Worm (Caenorhabditis elegans) whole organism, L4 larva: ENCODE measurements around the gene ZC262.2.

ENCODE experiments used
- F26F4.8 ChIP-seq: fragments of 200-800 bp; sonication (Bioruptor generic); conservative IDR thresholded peaks from 2 replicates; pipeline ENCODE4 v1.3.6; 2022; ENCODE audit warnings: missing genetic modification characterization, missing compliant biosample characterization
- F37D6.2 ChIP-seq: sonication (generic microtip); optimal IDR thresholded peaks from 2 replicates; lab custom pipeline; 2016; ENCODE audit warnings: mild to moderate bottlenecking, missing genetic modification characterization, missing compliant biosample characterization
- F44E2.7 ChIP-seq: fragments of 200-800 bp; sonication (Bioruptor generic); IDR thresholded peaks from 2 replicates; pipeline ENCODE4 v2.1.2; 2022; ENCODE audit warnings: missing genetic modification characterization, missing compliant biosample characterization
- T26A8.4 ChIP-seq: fragments of 200-800 bp; sonication (Bioruptor generic); IDR thresholded peaks from 2 replicates; pipeline ENCODE4 v1.3.6; 2022; ENCODE audit warnings: missing genetic modification characterization, missing compliant biosample characterization
- Y105C5A.15 ChIP-seq: fragments of 200-800 bp; sonication (Bioruptor generic); IDR thresholded peaks from 2 replicates; pipeline ENCODE4 v1.3.6; 2022; ENCODE audit warnings: missing genetic modification characterization, missing compliant biosample characterization
- ZK337.2 ChIP-seq: fragments of 200-800 bp; sonication (Bioruptor generic); IDR thresholded peaks from 2 replicates; pipeline ENCODE4 v1.3.6; 2022; ENCODE audit warnings: missing genetic modification reagents, missing genetic modification characterization, missing compliant biosample characterization
- ZK546.5 ChIP-seq, 2 experiments: sonication (generic microtip); optimal IDR thresholded peaks; 2 replicates each; lab custom pipeline; 2017; ENCODE audit warnings: missing biosample characterization in 2 of 2, missing genetic modification characterization in 2 of 2
- aha-1 ChIP-seq: fragments of 150-350 bp; peaks from one replicate; lab custom pipeline; 2014; ENCODE audit warnings: missing biosample characterization, missing genetic modification characterization
- aly-2 ChIP-seq: sonication (generic microtip); optimal IDR thresholded peaks from 2 replicates; lab custom pipeline; 2018; ENCODE audit warnings: missing biosample characterization, missing genetic modification characterization
- ama-1 ChIP-seq: fragments of 150-350 bp; optimal IDR thresholded peaks from 2 replicates; lab custom pipeline; 2014; ENCODE audit warnings: inconsistent platforms, mixed read lengths
- arid-1 ChIP-seq: fragments of 200-800 bp; sonication (Bioruptor generic); conservative IDR thresholded peaks from 2 replicates; pipeline ENCODE4 v1.3.6; 2022; ENCODE audit warnings: missing genetic modification reagents, missing genetic modification characterization, missing compliant biosample characterization
- ceh-44 ChIP-seq: fragments of 200-800 bp; sonication (Bioruptor generic); IDR thresholded peaks from 2 replicates; pipeline ENCODE4 v1.3.6; 2022; ENCODE audit warnings: missing genetic modification reagents, missing genetic modification characterization, missing compliant biosample characterization
- ctbp-1 ChIP-seq: fragments of 200-800 bp; sonication (Bioruptor generic); IDR thresholded peaks from 2 replicates; pipeline ENCODE4 v1.3.6; 2022; ENCODE audit warnings: missing genetic modification reagents, missing genetic modification characterization, missing compliant biosample characterization
- dmd-8 ChIP-seq: fragments of 200-800 bp; sonication (Bioruptor generic); IDR thresholded peaks from 2 replicates; pipeline ENCODE4 v1.3.6; 2022; ENCODE audit warnings: missing genetic modification characterization, missing compliant biosample characterization
- duxl-1 ChIP-seq: sonication (generic microtip); optimal IDR thresholded peaks from 2 replicates; lab custom pipeline; 2016; ENCODE audit warnings: mild to moderate bottlenecking, missing genetic modification characterization, moderate library complexity, missing compliant biosample characterization; ENCODE audit not compliant: poor library complexity
- egl-43 ChIP-seq: fragments of 200-800 bp; sonication (Bioruptor generic); IDR thresholded peaks from 2 replicates; pipeline ENCODE4 v1.3.6; 2022; ENCODE audit warnings: missing genetic modification reagents, missing genetic modification characterization, missing compliant biosample characterization
- fkh-10 ChIP-seq: fragments of 150-350 bp; optimal IDR thresholded peaks from 2 replicates; lab custom pipeline; 2014; ENCODE audit warnings: missing biosample characterization, missing genetic modification reagents, missing genetic modification characterization
- hlh-30 ChIP-seq: sonication (generic microtip); optimal IDR thresholded peaks from 2 replicates; lab custom pipeline; 2017; ENCODE audit warnings: antibody characterized with exemption, mild to moderate bottlenecking, missing genetic modification characterization, missing compliant biosample characterization; ENCODE audit not compliant: insufficient read depth
- hmg-1.1 ChIP-seq: fragments of 200-800 bp; sonication (Bioruptor generic); IDR thresholded peaks from 2 replicates; pipeline ENCODE4 v1.3.6; 2022; ENCODE audit warnings: missing genetic modification reagents, missing genetic modification characterization, missing compliant biosample characterization
- jun-1 ChIP-seq: fragments of 150-350 bp; optimal IDR thresholded peaks from 2 replicates; lab custom pipeline; 2014; ENCODE audit warnings: missing biosample characterization, missing genetic modification reagents, missing genetic modification characterization
- lim-7 ChIP-seq: fragments of 200-800 bp; sonication (Bioruptor generic); IDR thresholded peaks from 2 replicates; pipeline ENCODE4 v1.3.6; 2022; ENCODE audit warnings: missing genetic modification characterization, missing compliant biosample characterization
- lin-1 ChIP-seq: fragments of 200-800 bp; sonication (Bioruptor generic); IDR thresholded peaks from 2 replicates; pipeline ENCODE4 v1.3.6; 2022; ENCODE audit warnings: missing genetic modification reagents, missing genetic modification characterization, missing compliant biosample characterization
- lin-13 ChIP-seq: fragments of 150-350 bp; optimal IDR thresholded peaks from 2 replicates; lab custom pipeline; 2014; ENCODE audit warnings: missing biosample characterization, missing genetic modification reagents, missing genetic modification characterization
- lin-38 ChIP-seq: fragments of 200-800 bp; sonication (Bioruptor generic); IDR thresholded peaks from 2 replicates; pipeline ENCODE4 v1.3.6; 2022; ENCODE audit warnings: missing genetic modification reagents, missing genetic modification characterization, missing compliant biosample characterization
- lin-39 ChIP-seq: fragments of 150-350 bp; optimal IDR thresholded peaks from 2 replicates; lab custom pipeline; 2014; ENCODE audit warnings: missing biosample characterization, missing genetic modification reagents, missing genetic modification characterization
- mdl-1 ChIP-seq, 2 experiments: fragments of 150-350 bp in 1 of 2; sonication (generic microtip) in 1 of 2; optimal IDR thresholded peaks; 2 replicates each; lab custom pipeline; 2014 to 2017; ENCODE audit warnings: missing biosample characterization in 2 of 2, missing genetic modification characterization in 2 of 2
- mdt-29 ChIP-seq: fragments of 200-800 bp; sonication (Bioruptor generic); IDR thresholded peaks from 2 replicates; pipeline ENCODE4 v1.3.6; 2022; ENCODE audit warnings: missing genetic modification reagents, missing genetic modification characterization, missing compliant biosample characterization
- mep-1 ChIP-seq: fragments of 150-350 bp; sonication (generic microtip); optimal IDR thresholded peaks from 3 replicates; lab custom pipeline; 2014; ENCODE audit warnings: missing biosample characterization, missing genetic modification characterization
- mes-2 ChIP-seq: sonication (generic microtip); optimal IDR thresholded peaks from 2 replicates; lab custom pipeline; 2016; ENCODE audit warnings: missing genotype, mild to moderate bottlenecking, missing genetic modification characterization, missing compliant biosample characterization; ENCODE audit not compliant: poor library complexity, severe bottlenecking
- mxl-3 ChIP-seq: fragments of 200-800 bp; sonication (Bioruptor generic); optimal IDR thresholded peaks from 2 replicates; lab custom pipeline; 2018; ENCODE audit warnings: mild to moderate bottlenecking, missing genetic modification characterization, missing compliant biosample characterization
- nhr-11 ChIP-seq: fragments of 150-350 bp; optimal IDR thresholded peaks from 2 replicates; lab custom pipeline; 2014; ENCODE audit warnings: missing biosample characterization, missing genetic modification characterization
- nhr-25 ChIP-seq: sonication (generic microtip); optimal IDR thresholded peaks from 2 replicates; lab custom pipeline; 2017; ENCODE audit warnings: missing genetic modification characterization, mild to moderate bottlenecking, missing compliant biosample characterization, antibody characterized with exemption, moderate library complexity, borderline replicate concordance; ENCODE audit not compliant: insufficient read depth
- nhr-41 ChIP-seq: fragments of 200-800 bp; sonication (Bioruptor generic); IDR thresholded peaks from 2 replicates; pipeline ENCODE4 v1.3.6; 2022; ENCODE audit warnings: missing genetic modification reagents, missing genetic modification characterization, missing compliant biosample characterization
- nhr-76 ChIP-seq: fragments of 150-350 bp; optimal IDR thresholded peaks from 2 replicates; lab custom pipeline; 2014; ENCODE audit warnings: missing biosample characterization, missing genetic modification characterization
- php-3 ChIP-seq: fragments of 200-800 bp; sonication (Bioruptor generic); IDR thresholded peaks from 2 replicates; pipeline ENCODE4 v1.3.6; 2022; ENCODE audit warnings: missing genetic modification reagents, missing genetic modification characterization, missing compliant biosample characterization
- pqm-1 ChIP-seq: sonication (generic microtip); optimal IDR thresholded peaks from 2 replicates; lab custom pipeline; 2017; ENCODE audit warnings: missing biosample characterization, missing genetic modification characterization
- saeg-2 ChIP-seq: fragments of 200-800 bp; sonication (Bioruptor generic); IDR thresholded peaks from 2 replicates; pipeline ENCODE4 v1.3.6; 2022; ENCODE audit warnings: missing genetic modification reagents, missing genetic modification characterization, missing compliant biosample characterization
- sdz-12 ChIP-seq: fragments of 200-800 bp; sonication (Bioruptor generic); optimal IDR thresholded peaks from 2 replicates; lab custom pipeline; 2018; ENCODE audit warnings: mild to moderate bottlenecking, missing genetic modification characterization, missing compliant biosample characterization
- set-16 ChIP-seq: fragments of 200-800 bp; sonication (Bioruptor generic); IDR thresholded peaks from 2 replicates; pipeline ENCODE4 v1.3.6; 2022; ENCODE audit warnings: missing genetic modification reagents, missing genetic modification characterization, missing compliant biosample characterization
- skn-1 ChIP-seq: fragments of 150-350 bp; optimal IDR thresholded peaks from 2 replicates; lab custom pipeline; 2014; ENCODE audit warnings: missing biosample characterization, missing genetic modification characterization
- snpc-4 ChIP-seq: fragments of 150-350 bp; optimal IDR thresholded peaks from 2 replicates; lab custom pipeline; 2014; ENCODE audit warnings: missing biosample characterization, missing genetic modification characterization
- spr-1 ChIP-seq: sonication (generic microtip); optimal IDR thresholded peaks from 2 replicates; lab custom pipeline; 2016; ENCODE audit warnings: mild to moderate bottlenecking, missing genetic modification characterization, missing compliant biosample characterization
- tra-1 ChIP-seq: fragments of 200-800 bp; sonication (Bioruptor generic); IDR thresholded peaks from 2 replicates; pipeline ENCODE4 v1.3.6; 2022; ENCODE audit warnings: missing genetic modification reagents, missing genetic modification characterization, missing compliant biosample characterization
- unc-62 ChIP-seq, 3 experiments: fragments of 150-350 bp in 1 of 3; sonication (generic microtip); optimal IDR thresholded peaks in 2 of 3; peaks in 1 of 3; 1 replicate in 1 of 3; 2 replicates in 2 of 3; lab custom pipeline; 2014 to 2017; ENCODE audit warnings: missing biosample characterization in 3 of 3, missing genetic modification characterization in 3 of 3, missing genetic modification reagents in 3 of 3, missing genotype in 1 of 3
- zfp-2 ChIP-seq: sonication (generic microtip); optimal IDR thresholded peaks from 2 replicates; lab custom pipeline; 2016; ENCODE audit warnings: mild to moderate bottlenecking, missing genetic modification characterization, missing compliant biosample characterization
- zfp-3 ChIP-seq: fragments of 200-800 bp; sonication (Bioruptor generic); conservative IDR thresholded peaks from 2 replicates; pipeline ENCODE4 v1.3.6; 2022; ENCODE audit warnings: missing genetic modification reagents, missing genetic modification characterization, missing compliant biosample characterization

ZC262.2 gene

DNA sequence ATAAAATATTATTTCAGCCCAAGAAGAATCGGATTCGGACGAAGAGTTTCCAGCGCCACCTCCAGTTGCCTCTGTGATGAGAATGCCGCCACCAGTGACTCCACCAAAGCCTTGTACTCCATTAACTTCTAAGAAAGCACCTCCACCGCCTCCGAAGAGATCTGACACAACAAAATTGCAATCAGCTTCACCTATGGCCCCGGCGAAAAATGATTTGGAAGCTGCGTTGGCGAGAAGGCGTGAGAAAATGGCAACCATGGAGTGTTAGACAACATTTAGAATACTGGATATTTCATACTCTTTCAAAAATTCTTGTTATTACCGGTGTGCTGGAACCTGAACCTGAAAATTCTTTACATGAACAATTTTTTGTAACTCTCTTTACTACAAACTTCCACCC lies 26.6 kb upstream of the ZC262.2 start:
- TF ChIP-seq egl-43 (GFP tag; lab: Robert Waterston, UW), result 0 out of 2 replicates have a peak, but pooled peaks have one; percentile 19
- no peak for TF ChIP-seq saeg-2 (GFP tag; lab: Robert Waterston, UW)
- TF ChIP-seq arid-1 (GFP tag; lab: Robert Waterston, UW), result no peak
- no peak for TF ChIP-seq Y105C5A.15
- no peak for TF ChIP-seq mdl-1 (tag; optimal IDR thresholded peaks at IDR 0.05; lab: Kevin White, UChicago)
- TF ChIP-seq zfp-3 (GFP tag; lab: Robert Waterston, UW), result no peak
- no peak for TF ChIP-seq skn-1
- TF ChIP-seq sdz-12, result no peak
- TF ChIP-seq ama-1 (lab: Kevin White, UChicago), result no peak
- TF ChIP-seq aha-1, result peak; percentile 90
- no peak for TF ChIP-seq dmd-8 (GFP tag; lab: Robert Waterston, UW)
- TF ChIP-seq set-16 (GFP tag; lab: Robert Waterston, UW), result no peak
- TF ChIP-seq ZK546.5 (tag; optimal IDR thresholded peaks at IDR 0.05; lab: Kevin White, UChicago), result no peak
- TF ChIP-seq jun-1 (tag; lab: Kevin White, UChicago), result no peak
- TF ChIP-seq mep-1 (tag; lab: Kevin White, UChicago), result no peak
- no peak for TF ChIP-seq mes-2

- no peak for TF ChIP-seq lin-1 (GFP tag; lab: Robert Waterston, UW)
- TF ChIP-seq aly-2 (tag; lab: Kevin White, UChicago), result no peak
- TF ChIP-seq aha-1, result peak; percentile 94
- peak in 1 of 2 experiments; percentile 87 for TF ChIP-seq unc-62 (GFP tag; optimal IDR thresholded peaks at IDR 0.05 in 1 of 2; lab: Kevin White, UChicago)
- TF ChIP-seq unc-62 (tag; optimal IDR thresholded peaks at IDR 0.05; lab: Kevin White, UChicago), result no peak
- TF ChIP-seq zfp-3 (GFP tag; lab: Robert Waterston, UW), result 0 out of 2 replicates have a peak, but pooled peaks have one; percentile 35
- TF ChIP-seq, all 104 proteins: peak for 3
Observed at ce11 chrIII:8305816-8306215, 26.0 kb upstream of the ZC262.2 start.

DNA sequence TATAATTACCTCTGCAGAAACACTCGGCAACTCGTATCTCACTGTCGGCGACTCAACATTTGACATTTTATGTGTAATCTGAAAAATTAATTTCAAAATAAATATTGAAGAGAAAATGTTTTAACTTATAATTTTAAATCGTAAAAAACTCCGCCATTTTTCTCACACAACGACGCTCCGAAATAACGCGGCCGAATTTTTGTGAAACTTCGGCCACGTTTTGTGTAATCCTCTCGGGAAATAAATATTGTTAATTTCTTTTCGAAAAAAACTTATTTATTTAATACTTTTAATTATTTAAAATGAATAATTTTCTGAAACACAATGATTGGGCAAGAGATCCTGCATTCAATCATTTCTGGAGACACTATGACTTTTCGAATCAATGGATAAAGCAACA lies 24.5 kb upstream of the ZC262.2 start, which contains the start of the genes F10E9.7 and F10E9.5:
Gene F10E9.7 (minus strand): TSS at position 86 of the 400 bp plus-strand sequence.
Gene F10E9.5 (plus strand): TSS at position 237 of the 400 bp plus-strand sequence.
- TF ChIP-seq zfp-2 (tag; lab: Kevin White, UChicago), result peak; percentile 47
- peak; percentile 87 for TF ChIP-seq mep-1 (tag; lab: Kevin White, UChicago)
- peak; percentile 97 for TF ChIP-seq ZK337.2 (GFP tag; lab: Robert Waterston, UW)
- TF ChIP-seq T26A8.4 (GFP tag; lab: Robert Waterston, UW), result no peak; the same call in 1 of the 2 replicates
- peak; percentile 86 for TF ChIP-seq ceh-44 (GFP tag; lab: Robert Waterston, UW)
- 0 out of 2 replicates have a peak, but pooled peaks have one; percentile 45 for TF ChIP-seq mdt-29 (GFP tag; lab: Robert Waterston, UW)
- TF ChIP-seq nhr-41 (GFP tag; lab: Robert Waterston, UW), result no peak
- TF ChIP-seq ama-1 (lab: Kevin White, UChicago), result no peak
- peak; percentile 79 for TF ChIP-seq lin-38
- TF ChIP-seq duxl-1 (tag; lab: Kevin White, UChicago), result peak; percentile 88
- TF ChIP-seq lin-13, result peak; percentile 27
- no peak for TF ChIP-seq snpc-4 (tag; lab: Kevin White, UChicago)
- TF ChIP-seq hlh-30 (tag; lab: Kevin White, UChicago), result peak; percentile 63
- no peak for TF ChIP-seq jun-1 (tag; lab: Kevin White, UChicago)
- TF ChIP-seq pqm-1 (tag; lab: Kevin White, UChicago), result peak; percentile 25
- no peak for TF ChIP-seq aly-2 (tag; lab: Kevin White, UChicago)
- no peak for TF ChIP-seq unc-62 (GFP tag; optimal IDR thresholded peaks at IDR 0.05 in 1 of 2; lab: Kevin White, UChicago)
- no peak for TF ChIP-seq unc-62 (tag; optimal IDR thresholded peaks at IDR 0.05; lab: Kevin White, UChicago)
- peak; percentile 60; the same call in 1 of the 2 replicates for TF ChIP-seq arid-1 (GFP tag; lab: Robert Waterston, UW)
- TF ChIP-seq nhr-76 (tag; lab: Kevin White, UChicago), result no peak
- TF ChIP-seq F37D6.2 (tag; lab: Kevin White, UChicago), result peak; percentile 64
- no peak for TF ChIP-seq lin-39
- peak; percentile 39 for TF ChIP-seq mxl-3 (GFP tag; lab: Kevin White, UChicago)
- no peak for TF ChIP-seq egl-43 (GFP tag; lab: Robert Waterston, UW)
- no peak for TF ChIP-seq php-3 (GFP tag; lab: Robert Waterston, UW)
- TF ChIP-seq ctbp-1 (GFP tag; lab: Robert Waterston, UW), result no peak
- TF ChIP-seq nhr-25 (tag; lab: Kevin White, UChicago), result no peak
- no peak for TF ChIP-seq F26F4.8 (GFP tag; lab: Robert Waterston, UW)
- TF ChIP-seq spr-1 (tag; lab: Kevin White, UChicago), result peak; percentile 32
- no peak; the same call in 1 of the 2 replicates for TF ChIP-seq tra-1 (GFP tag; lab: Robert Waterston, UW)
- TF ChIP-seq nhr-11 (tag; lab: Kevin White, UChicago), result no peak
- no peak for TF ChIP-seq F44E2.7 (GFP tag; lab: Robert Waterston, UW)
- TF ChIP-seq lim-7 (GFP tag; lab: Robert Waterston, UW), result no peak
- peak; percentile 54; the same call in 1 of the 2 replicates for TF ChIP-seq hmg-1.1 (GFP tag; lab: Robert Waterston, UW)
- peak; percentile 60 for TF ChIP-seq fkh-10 (GFP tag; lab: Kevin White, UChicago)
